Worm (Caenorhabditis elegans): ENCODE results near the gene ima-1.
A peak's percentile ranks its signal among the peaks of the same experiment; 100 is the strongest.

Gene ima-1

ce11 chrV:11196631-11197258 lies 42.7 kb upstream of the ima-1 start (continued):
- TF ChIP-seq nhr-20 (tag; optimal IDR thresholded peaks at IDR 0.05) = peak; percentile 55
- peak in 1 of 3 experiments; percentile 17 for TF ChIP-seq ceh-82 (tag; optimal IDR thresholded peaks at IDR 0.05)
- TF ChIP-seq fos-1 (tag; optimal IDR thresholded peaks at IDR 0.05) = no peak
- TF ChIP-seq ceh-88 (GFP tag; IDR thresholded peaks at IDR 0.05) = no peak
- no peak for TF ChIP-seq egl-13 (tag; optimal IDR thresholded peaks at IDR 0.05)
- TF ChIP-seq nhr-11 (tag; optimal IDR thresholded peaks at IDR 0.05) = no peak
- TF ChIP-seq nhr-47 (tag; optimal IDR thresholded peaks at IDR 0.05) = peak; percentile 9
- no peak for TF ChIP-seq F16B12.6 (tag; optimal IDR thresholded peaks at IDR 0.05)
- peak; percentile 79 for TF ChIP-seq blmp-1 (tag; optimal IDR thresholded peaks at IDR 0.05)
- no peak for TF ChIP-seq nhr-77 (tag; optimal IDR thresholded peaks at IDR 0.05)
- TF ChIP-seq unc-62 (GFP tag; optimal IDR thresholded peaks at IDR 0.05) = no peak
- no peak for TF ChIP-seq ceh-8 (GFP tag; optimal IDR thresholded peaks at IDR 0.05)
- TF ChIP-seq elt-3 (tag; optimal IDR thresholded peaks at IDR 0.05) = peak in 2 of 6 experiments; percentile 12 to 31
- TF ChIP-seq xbp-1 (tag; optimal IDR thresholded peaks at IDR 0.05) = peak; percentile 16
- peak; percentile 85 for TF ChIP-seq grh-1 (GFP tag; IDR thresholded peaks at IDR 0.05)
- TF ChIP-seq nhr-90 (tag; optimal IDR thresholded peaks at IDR 0.05; ENCODE audit: poor library complexity) = no peak
- no peak for TF ChIP-seq skn-1 (tag; optimal IDR thresholded peaks at IDR 0.05)
- TF ChIP-seq efl-3 (GFP tag; optimal IDR thresholded peaks at IDR 0.05) = no peak
- no peak for TF ChIP-seq hpl-2 (GFP tag; optimal IDR thresholded peaks at IDR 0.05)
- TF ChIP-seq lin-13 (GFP tag; optimal IDR thresholded peaks at IDR 0.05) = no peak
- TF ChIP-seq isw-1 (GFP tag; IDR thresholded peaks at IDR 0.05) = no peak
- TF ChIP-seq lin-35 (GFP tag; optimal IDR thresholded peaks at IDR 0.05) = peak in 1 of 2 experiments; percentile 34
- no peak for TF ChIP-seq mef-2 (tag; optimal IDR thresholded peaks at IDR 0.05)
- no peak for TF ChIP-seq lin-15B (tag; optimal IDR thresholded peaks at IDR 0.05)
- no peak for TF ChIP-seq ceh-63 (GFP tag; optimal IDR thresholded peaks at IDR 0.05)
- no peak for TF ChIP-seq hlh-17 (GFP tag; optimal IDR thresholded peaks at IDR 0.05; ENCODE audit: borderline replicate concordance)
- TF ChIP-seq ceh-90 (tag; optimal IDR thresholded peaks at IDR 0.05) = no peak
- no peak for TF ChIP-seq ztf-11 (tag; optimal IDR thresholded peaks at IDR 0.05)
- no peak for TF ChIP-seq hlh-4 (tag; optimal IDR thresholded peaks at IDR 0.05)
- no peak for TF ChIP-seq swsn-7 (tag; optimal IDR thresholded peaks at IDR 0.05)
- TF ChIP-seq fkh-4 (tag; optimal IDR thresholded peaks at IDR 0.05; ENCODE audit: borderline replicate concordance) = no peak
- TF ChIP-seq nhr-85 (tag) = peak; percentile 97
- TF ChIP-seq egl-27 (tag; optimal IDR thresholded peaks at IDR 0.05) = no peak
- TF ChIP-seq lir-3 (tag; optimal IDR thresholded peaks at IDR 0.05; ENCODE audit: poor library complexity) = no peak
- TF ChIP-seq mep-1 (tag; optimal IDR thresholded peaks at IDR 0.05) = peak; percentile 28
- peak in 1 of 2 experiments; percentile 21 for TF ChIP-seq lsy-2 (tag; optimal IDR thresholded peaks at IDR 0.05)
- no peak for TF ChIP-seq nhr-12 (tag; optimal IDR thresholded peaks at IDR 0.05)
- no peak for TF ChIP-seq rnt-1 (tag; optimal IDR thresholded peaks at IDR 0.05)
- no peak for TF ChIP-seq lin-39 (tag; optimal IDR thresholded peaks at IDR 0.05)
- TF ChIP-seq aly-2 (tag; optimal IDR thresholded peaks at IDR 0.05) = no peak
- TF ChIP-seq C04F5.9 (tag; optimal IDR thresholded peaks at IDR 0.05) = no peak
- TF ChIP-seq nhr-71 (tag; optimal IDR thresholded peaks at IDR 0.05) = peak; percentile 48
- no peak for TF ChIP-seq nhr-237 (tag; optimal IDR thresholded peaks at IDR 0.05)

- TF ChIP-seq ztf-4 (tag; optimal IDR thresholded peaks at IDR 0.05) = no peak
- no peak for TF ChIP-seq nhr-19 (GFP tag; conservative IDR thresholded peaks at IDR 0.05)
- TF ChIP-seq ceh-82 (tag; optimal IDR thresholded peaks at IDR 0.05) = peak in 1 of 3 experiments; percentile 8
- peak; percentile 95 for TF ChIP-seq blmp-1 (tag; optimal IDR thresholded peaks at IDR 0.05)
- peak; percentile 0 for TF ChIP-seq mep-1 (tag; optimal IDR thresholded peaks at IDR 0.05)
Observed at ce11 chrV:11198094-11198493, 41.4 kb upstream of the ima-1 start.

All from whole organism, L1 larva.